Fruit fly (Drosophila melanogaster) whole organism: ENCODE results near the gene CG15818.

Experiments
- CG8478 ChIP-seq: fragments of >200 bp; optimal IDR thresholded peaks from 2 replicates; lab custom pipeline; 2018; ENCODE audit warnings: inconsistent platforms
- psq ChIP-seq: fragments of >200 bp; optimal IDR thresholded peaks from 2 replicates; lab custom pipeline; 2017
- usp ChIP-seq: fragments of >200 bp; optimal IDR thresholded peaks from 2 replicates; lab custom pipeline; 2017; ENCODE audit warnings: missing biosample characterization, missing genetic modification characterization, mixed read lengths

DNA sequence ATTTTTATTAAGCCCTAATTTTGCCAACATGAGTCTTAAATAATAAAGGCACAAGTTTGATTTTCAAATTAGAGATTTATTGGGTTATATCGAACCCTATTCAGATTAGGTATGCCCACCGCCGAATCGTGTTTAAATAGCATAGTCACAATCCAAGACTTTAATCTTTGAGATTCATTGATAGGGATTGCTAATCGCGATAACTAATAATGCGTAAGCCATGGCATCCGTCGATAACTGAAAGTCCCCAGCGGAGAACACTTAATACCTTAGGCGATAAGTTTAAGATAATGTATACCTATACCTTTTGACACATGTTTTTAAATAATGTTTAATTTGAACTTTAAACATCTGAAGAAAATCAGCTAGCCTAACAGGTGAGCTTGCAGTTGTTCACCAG lies 24.8 kb downstream of the CG15818 start:
- TF ChIP-seq usp (GFP tag; lab: Kevin White, UChicago) (no peak), psq (lab: Kevin White, UChicago) (no peak), CG8478 (lab: Kevin White, UChicago) (no peak)
